Fruit fly (Drosophila melanogaster): ENCODE results near the gene Rab9D.

Gene Rab9D

dm6 chrX:10584461-10584860, 4.4 kb upstream of the Rab9D start (continued):
- peak; percentile 93 for TF ChIP-seq Ets96B (tag; optimal IDR thresholded peaks at IDR 0.05)
- peak; percentile 58 for TF ChIP-seq CG8119 (GFP tag; IDR thresholded peaks at IDR 0.05)
- peak; percentile 94 for TF ChIP-seq Eip93F (GFP tag; optimal IDR thresholded peaks at IDR 0.05)
- peak; percentile 97 for TF ChIP-seq dsx (GFP tag; optimal IDR thresholded peaks at IDR 0.05; ENCODE audit: poor library complexity, severe bottlenecking)
- TF ChIP-seq OdsH (GFP tag; optimal IDR thresholded peaks at IDR 0.05): peak; percentile 94
- TF ChIP-seq Hr38 (GFP tag; optimal IDR thresholded peaks at IDR 0.05): no peak
- peak; percentile 67 to 92 for TF ChIP-seq salr (GFP tag; optimal IDR thresholded peaks at IDR 0.05)
- TF ChIP-seq CG6808 (GFP tag; optimal IDR thresholded peaks at IDR 0.05): peak; percentile 87
- peak; percentile 75 for TF ChIP-seq CG6854 (GFP tag; optimal IDR thresholded peaks at IDR 0.05)
- peak; percentile 65 for TF ChIP-seq CG32006 (GFP tag; optimal IDR thresholded peaks at IDR 0.05)
- TF ChIP-seq CG1621 (tag; optimal IDR thresholded peaks at IDR 0.05): peak; percentile 92
- TF ChIP-seq Eip78C (GFP tag): peak; percentile 99
- peak; percentile 97 for TF ChIP-seq Met (GFP tag; optimal IDR thresholded peaks at IDR 0.05)
- TF ChIP-seq acj6 (GFP tag; optimal IDR thresholded peaks at IDR 0.05): peak; percentile 94
- peak; percentile 58 for TF ChIP-seq CG16779 (tag; optimal IDR thresholded peaks at IDR 0.05)
- TF ChIP-seq CG6792 (GFP tag; optimal IDR thresholded peaks at IDR 0.05): peak; percentile 95
- TF ChIP-seq fd85E (GFP tag; optimal IDR thresholded peaks at IDR 0.05): peak; percentile 58
- peak; percentile 95 for TF ChIP-seq CG10631 (GFP tag; optimal IDR thresholded peaks at IDR 0.05)
- TF ChIP-seq net (GFP tag; optimal IDR thresholded peaks at IDR 0.05): peak; percentile 86
- TF ChIP-seq vri (GFP tag; optimal IDR thresholded peaks at IDR 0.05): peak; percentile 86
- peak; percentile 95 for TF ChIP-seq CG6163 (GFP tag; IDR thresholded peaks at IDR 0.05)
- no peak for TF ChIP-seq CG6276 (GFP tag; optimal IDR thresholded peaks at IDR 0.05)
- peak; percentile 79 for TF ChIP-seq Hr4 (GFP tag; optimal IDR thresholded peaks at IDR 0.05)

- TF ChIP-seq Eip93F (GFP tag; optimal IDR thresholded peaks at IDR 0.05): peak; percentile 38
- TF ChIP-seq dac (GFP tag; optimal IDR thresholded peaks at IDR 0.05): no peak
- peak; percentile 62 for TF ChIP-seq CG9139 (GFP tag; optimal IDR thresholded peaks at IDR 0.05)
- no peak for TF ChIP-seq CG4318 (GFP tag; optimal IDR thresholded peaks at IDR 0.05)
- TF ChIP-seq CG10631 (GFP tag; optimal IDR thresholded peaks at IDR 0.05): no peak
- TF ChIP-seq CG6808 (GFP tag; optimal IDR thresholded peaks at IDR 0.05): peak; percentile 70
- TF ChIP-seq topi (GFP tag; optimal IDR thresholded peaks at IDR 0.05): peak; percentile 7
- no peak for TF ChIP-seq CG11902 (GFP tag; optimal IDR thresholded peaks at IDR 0.05)
- peak; percentile 7 for TF ChIP-seq acj6 (GFP tag; optimal IDR thresholded peaks at IDR 0.05)
- peak; percentile 62 for TF ChIP-seq CG15336 (GFP tag; IDR thresholded peaks at IDR 0.05)
- TF ChIP-seq CG3032 (tag; optimal IDR thresholded peaks at IDR 0.05): peak; percentile 46
- TF ChIP-seq CG8632 (GFP tag; optimal IDR thresholded peaks at IDR 0.05): no peak
- TF ChIP-seq spab (GFP tag; optimal IDR thresholded peaks at IDR 0.05): no peak
- TF ChIP-seq lz (GFP tag; optimal IDR thresholded peaks at IDR 0.05): no peak
- no peak for TF ChIP-seq cyc (GFP tag; optimal IDR thresholded peaks at IDR 0.05)
- TF ChIP-seq CG1621 (tag; optimal IDR thresholded peaks at IDR 0.05): peak; percentile 96
- peak; percentile 97 for TF ChIP-seq svp (GFP tag)
- no peak for TF ChIP-seq CG34406 (GFP tag; optimal IDR thresholded peaks at IDR 0.05)
- no peak for TF ChIP-seq achi (GFP tag; optimal IDR thresholded peaks at IDR 0.05)
- TF ChIP-seq eg (GFP tag; IDR thresholded peaks at IDR 0.05): peak; percentile 71
- peak; percentile 8 for TF ChIP-seq esn (GFP tag; optimal IDR thresholded peaks at IDR 0.05)
- no peak for TF ChIP-seq salr (GFP tag; optimal IDR thresholded peaks at IDR 0.05)
- TF ChIP-seq CG32006 (GFP tag; optimal IDR thresholded peaks at IDR 0.05): no peak
- peak; percentile 41 for TF ChIP-seq CG6854 (GFP tag; optimal IDR thresholded peaks at IDR 0.05)
- TF ChIP-seq pdm3 (GFP tag; optimal IDR thresholded peaks at IDR 0.05): peak; percentile 12
- peak; percentile 35 for TF ChIP-seq CG16779 (tag; optimal IDR thresholded peaks at IDR 0.05)
- TF ChIP-seq Sox15 (GFP tag; optimal IDR thresholded peaks at IDR 0.05): no peak
- no peak for TF ChIP-seq Sox102F (GFP tag; optimal IDR thresholded peaks at IDR 0.05)
- peak; percentile 22 for TF ChIP-seq CG3919 (GFP tag; optimal IDR thresholded peaks at IDR 0.05)
- no peak for TF ChIP-seq Met (GFP tag; optimal IDR thresholded peaks at IDR 0.05)
- TF ChIP-seq Eip75B (GFP tag; optimal IDR thresholded peaks at IDR 0.05): no peak
- no peak for TF ChIP-seq fkh (GFP tag; optimal IDR thresholded peaks at IDR 0.05)
- TF ChIP-seq Gug (GFP tag; IDR thresholded peaks at IDR 0.05): 0 out of 2 replicates have a peak, but pooled peaks have one; percentile 36
- no peak for TF ChIP-seq CG11762 (GFP tag; optimal IDR thresholded peaks at IDR 0.05; ENCODE audit: insufficient read depth)
- no peak for TF ChIP-seq fd59A (GFP tag; optimal IDR thresholded peaks at IDR 0.05)
- peak; percentile 66 for TF ChIP-seq Eip78C (GFP tag)
- peak; percentile 12 for TF ChIP-seq Lpt (GFP tag; optimal IDR thresholded peaks at IDR 0.05)
- TF ChIP-seq vri (GFP tag; optimal IDR thresholded peaks at IDR 0.05): peak; percentile 90
- TF ChIP-seq OdsH (GFP tag; optimal IDR thresholded peaks at IDR 0.05): no peak
Observed at dm6 chrX:10585158-10585634, 3.7 kb upstream of the Rab9D start, which contains the start of gene spri. Gene spri (minus strand): TSS chrX:10585422.

All from whole organism, prepupa.